Fruit fly (Drosophila melanogaster): ENCODE data around the gene lqfR.

DNA sequence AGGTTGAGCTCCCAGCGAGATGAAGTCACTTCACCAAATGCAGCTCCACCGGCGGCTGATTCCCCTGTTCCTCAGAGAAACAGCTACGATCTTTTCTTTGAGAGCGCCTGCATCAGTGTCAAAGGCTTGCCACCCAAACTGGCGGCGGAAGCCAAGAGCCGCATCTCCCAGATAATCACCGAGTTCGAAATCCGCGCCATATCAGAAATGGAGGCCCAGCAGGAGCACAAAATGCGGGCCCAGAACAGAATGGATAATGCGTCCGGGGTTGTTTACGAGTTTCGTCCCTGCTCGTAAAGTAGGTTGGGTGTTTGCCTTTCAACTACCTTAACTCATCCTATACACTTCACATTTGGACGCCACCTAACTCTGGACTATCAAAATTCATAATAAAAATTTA lies 29.4 kb upstream of the lqfR start, which contains the start of gene Gpdh3:
- no peak for TF ChIP-seq kay (GFP tag; ENCODE audit: borderline replicate concordance)
- TF ChIP-seq ovo (GFP tag; optimal IDR thresholded peaks at IDR 0.05) = no peak
- TF ChIP-seq CG33017 (tag; optimal IDR thresholded peaks at IDR 0.05) = no peak
- no peak for TF ChIP-seq pad (GFP tag; optimal IDR thresholded peaks at IDR 0.05)
- no peak for TF ChIP-seq CG12768 (GFP tag; optimal IDR thresholded peaks at IDR 0.05)
- TF ChIP-seq Hr96 (GFP tag; optimal IDR thresholded peaks at IDR 0.05) = no peak

Measured in whole organism, adult.